Worm (Caenorhabditis elegans) whole organism, young adult: Measurements from ENCODE around the gene C46F11.4.
A peak's percentile ranks its signal among the peaks of the same experiment; 100 is the strongest.

Source experiments
- B0019.2 ChIP-seq: fragments of 200-800 bp; sonication (Bioruptor generic); conservative IDR thresholded peaks from 2 replicates; pipeline ENCODE4 v1.3.6; 2022; ENCODE audit warnings: missing genetic modification reagents, missing genetic modification characterization, missing compliant biosample characterization
- B0035.1 ChIP-seq: sonication (generic microtip); optimal IDR thresholded peaks from 2 replicates; lab custom pipeline; 2016; ENCODE audit warnings: missing genetic modification characterization, mild to moderate bottlenecking, missing compliant biosample characterization, missing genotype, missing genetic modification reagents
- B0261.1 ChIP-seq: sonication (generic microtip); optimal IDR thresholded peaks from 2 replicates; lab custom pipeline; 2016; ENCODE audit warnings: mild to moderate bottlenecking, missing genetic modification characterization, moderate library complexity, missing compliant biosample characterization
- F49E8.2 ChIP-seq: sonication (generic microtip); optimal IDR thresholded peaks from 3 replicates; lab custom pipeline; 2017; ENCODE audit warnings: missing genetic modification characterization, mild to moderate bottlenecking, missing compliant biosample characterization, antibody characterized with exemption, moderate library complexity; ENCODE audit not compliant: insufficient read depth
- F57C9.4 ChIP-seq: sonication (generic microtip); optimal IDR thresholded peaks from 2 replicates; lab custom pipeline; 2017; ENCODE audit warnings: mild to moderate bottlenecking, missing genetic modification characterization, missing compliant biosample characterization
- K11D2.4 ChIP-seq: fragments of 200-800 bp; sonication (Bioruptor generic); IDR thresholded peaks from 2 replicates; pipeline ENCODE4 v1.3.6; 2022; ENCODE audit warnings: missing genetic modification reagents, missing genetic modification characterization, missing compliant biosample characterization
- T07F8.4 ChIP-seq: sonication (generic microtip); optimal IDR thresholded peaks from 2 replicates; lab custom pipeline; 2016; ENCODE audit warnings: mild to moderate bottlenecking, missing genetic modification characterization, moderate library complexity, missing compliant biosample characterization
- T26A5.8 ChIP-seq: sonication (generic microtip); optimal IDR thresholded peaks from 2 replicates; lab custom pipeline; 2016; ENCODE audit warnings: missing genetic modification characterization, missing compliant biosample characterization
- Y53F4B.3 ChIP-seq: fragments of 200-800 bp; sonication (Bioruptor generic); IDR thresholded peaks from 2 replicates; pipeline ENCODE4 v1.3.6; 2022; ENCODE audit warnings: missing genetic modification reagents, missing genetic modification characterization, missing compliant biosample characterization
- Y53G8AR.9 ChIP-seq: fragments of 200-800 bp; sonication (Bioruptor generic); conservative IDR thresholded peaks from 2 replicates; pipeline ENCODE4 v1.3.6; 2022; ENCODE audit warnings: missing genetic modification reagents, missing genetic modification characterization, missing compliant biosample characterization
- Y56A3A.18 ChIP-seq: fragments of 200-800 bp; sonication (Bioruptor generic); IDR thresholded peaks from 2 replicates; pipeline ENCODE4 v1.3.6; 2022; ENCODE audit warnings: missing genetic modification reagents, missing genetic modification characterization, missing compliant biosample characterization
- Y79H2A.3 ChIP-seq: fragments of 200-800 bp; sonication (Bioruptor generic); conservative IDR thresholded peaks from 2 replicates; pipeline ENCODE4 v1.3.6; 2022; ENCODE audit warnings: missing genetic modification reagents, missing genetic modification characterization, missing compliant biosample characterization
- ZK185.1 ChIP-seq: sonication (generic microtip); optimal IDR thresholded peaks from 2 replicates; lab custom pipeline; 2016; ENCODE audit warnings: mild to moderate bottlenecking, missing genetic modification characterization, missing compliant biosample characterization; ENCODE audit not compliant: poor library complexity, severe bottlenecking
- attf-5 ChIP-seq: fragments of 200-800 bp; sonication (Bioruptor generic); optimal IDR thresholded peaks from 2 replicates; lab custom pipeline; 2018; ENCODE audit warnings: mild to moderate bottlenecking, missing genetic modification characterization, missing compliant biosample characterization
- ccch-3 ChIP-seq: fragments of 200-800 bp; sonication (Bioruptor generic); optimal IDR thresholded peaks from 2 replicates; lab custom pipeline; 2018; ENCODE audit warnings: mild to moderate bottlenecking, missing genetic modification characterization, missing compliant biosample characterization
- cebp-1 ChIP-seq, 2 experiments: fragments of 200-800 bp in 1 of 2; sonication (Bioruptor generic) in 1 of 2; sonication (generic microtip) in 1 of 2; IDR thresholded peaks in 1 of 2; optimal IDR thresholded peaks in 1 of 2; 2 replicates each; pipeline versions ENCODE4 v1.3.6 to Lab custom; 2017 to 2022; ENCODE audit warnings: missing compliant biosample characterization in 2 of 2, missing genetic modification characterization in 2 of 2, mild to moderate bottlenecking in 1 of 2, missing genetic modification reagents in 1 of 2, moderate library complexity in 1 of 2
- cebp-2 ChIP-seq: fragments of 200-800 bp; sonication (Bioruptor generic); IDR thresholded peaks from 2 replicates; pipeline ENCODE4 v1.3.6; 2022; ENCODE audit warnings: missing genetic modification characterization, missing compliant biosample characterization
- ceh-40 ChIP-seq: fragments of 200-800 bp; sonication (Bioruptor generic); IDR thresholded peaks from 2 replicates; pipeline ENCODE4 v1.3.6; 2022; ENCODE audit warnings: missing genetic modification characterization, missing compliant biosample characterization
- ceh-58 ChIP-seq: fragments of 200-800 bp; sonication (Bioruptor generic); IDR thresholded peaks from 2 replicates; pipeline ENCODE4 v1.3.6; 2022; ENCODE audit warnings: missing genetic modification characterization, missing compliant biosample characterization
- ceh-91 ChIP-seq: fragments of 200-800 bp; sonication (Bioruptor generic); IDR thresholded peaks from 2 replicates; pipeline ENCODE4 v1.3.6; 2022; ENCODE audit warnings: missing genetic modification reagents, missing genetic modification characterization, missing compliant biosample characterization
- chd-7 ChIP-seq: sonication (generic microtip); optimal IDR thresholded peaks from 2 replicates; lab custom pipeline; 2016; ENCODE audit warnings: mild to moderate bottlenecking, missing genetic modification characterization, moderate library complexity, missing compliant biosample characterization
- die-1 ChIP-seq: sonication (generic microtip); optimal IDR thresholded peaks from 2 replicates; lab custom pipeline; 2016; ENCODE audit warnings: missing genotype, mild to moderate bottlenecking, missing genetic modification characterization, missing compliant biosample characterization
- dpl-1 ChIP-seq: fragments of 150-350 bp; optimal IDR thresholded peaks from 2 replicates; lab custom pipeline; 2014; ENCODE audit warnings: missing biosample characterization, missing genetic modification reagents, missing genetic modification characterization
- egrh-3 ChIP-seq: fragments of 200-800 bp; sonication (Bioruptor generic); IDR thresholded peaks from 2 replicates; pipeline ENCODE4 v1.3.6; 2022; ENCODE audit warnings: missing genetic modification reagents, missing genetic modification characterization, missing compliant biosample characterization
- ekl-4 ChIP-seq: fragments of 200-800 bp; sonication (Bioruptor generic); IDR thresholded peaks from 2 replicates; pipeline ENCODE4 v1.3.6; 2022; ENCODE audit warnings: missing genetic modification reagents, missing genetic modification characterization, missing compliant biosample characterization
- fkh-3 ChIP-seq: sonication (generic microtip); optimal IDR thresholded peaks from 2 replicates; lab custom pipeline; 2016; ENCODE audit warnings: mild to moderate bottlenecking, missing genetic modification characterization, missing compliant biosample characterization
- him-1 ChIP-seq: sonication (generic microtip); optimal IDR thresholded peaks from 2 replicates; lab custom pipeline; 2016; ENCODE audit warnings: missing genotype, missing genetic modification reagents, missing genetic modification characterization, missing compliant biosample characterization
- hlh-26 ChIP-seq: fragments of 200-800 bp; sonication (Bioruptor generic); conservative IDR thresholded peaks from 2 replicates; pipeline ENCODE4 v1.3.6; 2022; ENCODE audit warnings: missing genetic modification reagents, missing genetic modification characterization, missing compliant biosample characterization
- hsf-1 ChIP-seq: fragments of 200-800 bp; sonication (Bioruptor generic); IDR thresholded peaks from 2 replicates; pipeline ENCODE4 v1.3.6; 2022; ENCODE audit warnings: missing genetic modification reagents, missing genetic modification characterization, missing compliant biosample characterization
- let-607 ChIP-seq, 2 experiments: fragments of 200-800 bp in 1 of 2; sonication (Bioruptor generic) in 1 of 2; sonication (generic microtip) in 1 of 2; optimal IDR thresholded peaks; 2 replicates each; lab custom pipeline; 2016 to 2018; ENCODE audit warnings: mild to moderate bottlenecking in 2 of 2, missing compliant biosample characterization in 2 of 2, missing genetic modification characterization in 2 of 2, moderate library complexity in 2 of 2, missing genotype in 1 of 2
- lin-35 ChIP-seq, 3 experiments: fragments of 150-350 bp in 2 of 3; sonication (generic microtip) in 1 of 3; optimal IDR thresholded peaks; 2 replicates each; lab custom pipeline; 2014 to 2018; ENCODE audit warnings: missing biosample characterization in 3 of 3, missing genetic modification characterization in 3 of 3, missing genetic modification reagents in 3 of 3
- lin-54 ChIP-seq: fragments of 200-800 bp; sonication (Bioruptor generic); optimal IDR thresholded peaks from 2 replicates; lab custom pipeline; 2018; ENCODE audit warnings: mild to moderate bottlenecking, missing genetic modification characterization, missing compliant biosample characterization
- lir-1 ChIP-seq: fragments of 200-800 bp; sonication (Bioruptor generic); conservative IDR thresholded peaks from 2 replicates; pipeline ENCODE4 v1.3.6; 2022; ENCODE audit warnings: missing genetic modification reagents, missing genetic modification characterization, missing compliant biosample characterization
- madf-10 ChIP-seq: sonication (generic microtip); optimal IDR thresholded peaks from 2 replicates; lab custom pipeline; 2016; ENCODE audit warnings: mild to moderate bottlenecking, missing genetic modification characterization, missing compliant biosample characterization
- madf-6 ChIP-seq: fragments of 200-800 bp; sonication (Bioruptor generic); IDR thresholded peaks from 2 replicates; pipeline ENCODE4 v1.3.6; 2022; ENCODE audit warnings: missing genetic modification reagents, missing genetic modification characterization, missing compliant biosample characterization
- nfya-1 ChIP-seq: sonication (generic microtip); optimal IDR thresholded peaks from 2 replicates; lab custom pipeline; 2017; ENCODE audit warnings: antibody characterized with exemption, missing compliant biosample characterization, missing genetic modification characterization, borderline replicate concordance; ENCODE audit not compliant: insufficient read depth
- nfya-2 ChIP-seq: fragments of 200-800 bp; sonication (Bioruptor generic); IDR thresholded peaks from 2 replicates; pipeline ENCODE4 v1.3.6; 2022; ENCODE audit warnings: missing genetic modification reagents, missing genetic modification characterization, missing compliant biosample characterization
- nfyb-1 ChIP-seq: fragments of 200-800 bp; sonication (Bioruptor generic); IDR thresholded peaks from 2 replicates; pipeline ENCODE4 v1.3.6; 2022; ENCODE audit warnings: missing genetic modification reagents, missing genetic modification characterization, missing compliant biosample characterization
- rpc-1 ChIP-seq, 2 experiments: fragments of 150-350 bp in 1 of 2; sonication (generic microtip) in 1 of 2; optimal IDR thresholded peaks; 2 replicates each; lab custom pipeline; 2014 to 2018; ENCODE audit warnings: missing biosample characterization in 1 of 2, missing genetic modification characterization in 1 of 2, missing genetic modification reagents in 1 of 2, missing genotype in 1 of 2
- sdz-38 ChIP-seq: sonication (generic microtip); optimal IDR thresholded peaks from 2 replicates; lab custom pipeline; 2016; ENCODE audit warnings: missing genotype, missing genetic modification characterization, missing compliant biosample characterization
- snpc-1.3 ChIP-seq: sonication (generic microtip); optimal IDR thresholded peaks from 2 replicates; lab custom pipeline; 2017; ENCODE audit warnings: missing genetic modification characterization, mild to moderate bottlenecking, missing compliant biosample characterization, antibody characterized with exemption, moderate library complexity, missing genotype, missing genetic modification reagents; ENCODE audit not compliant: insufficient read depth
- snpc-4 ChIP-seq, 5 experiments: fragments of 150-350 bp in 1 of 5; sonication (generic microtip) in 4 of 5; optimal IDR thresholded peaks; 2 replicates each; lab custom pipeline; 2014 to 2018; ENCODE audit warnings: missing genetic modification characterization in 5 of 5, missing biosample characterization in 3 of 5, antibody characterized with exemption in 2 of 5, mild to moderate bottlenecking in 2 of 5, missing compliant biosample characterization in 2 of 5, missing genotype in 2 of 5, moderate library complexity in 2 of 5, missing genetic modification reagents in 1 of 5
- unc-130 ChIP-seq: sonication (generic microtip); optimal IDR thresholded peaks from 2 replicates; lab custom pipeline; 2016; ENCODE audit warnings: missing genetic modification reagents, missing genetic modification characterization, missing compliant biosample characterization
- unc-62 ChIP-seq: fragments of 150-350 bp; optimal IDR thresholded peaks from 2 replicates; lab custom pipeline; 2014; ENCODE audit warnings: missing biosample characterization, missing genetic modification reagents, missing genetic modification characterization
- ztf-18 ChIP-seq: sonication (generic microtip); optimal IDR thresholded peaks from 2 replicates; lab custom pipeline; 2016; ENCODE audit warnings: missing genotype, mild to moderate bottlenecking, missing genetic modification characterization, missing compliant biosample characterization
- ztf-26 ChIP-seq: sonication (generic microtip); optimal IDR thresholded peaks from 2 replicates; lab custom pipeline; 2017; ENCODE audit warnings: missing genetic modification characterization, missing compliant biosample characterization
- ztf-6 ChIP-seq: fragments of 200-800 bp; sonication (Bioruptor generic); IDR thresholded peaks from 2 replicates; pipeline ENCODE4 v1.3.6; 2022; ENCODE audit warnings: missing genetic modification reagents, missing genetic modification characterization, missing compliant biosample characterization

Gene C46F11.4

ce11 chrIII:3664224-3664623, at the start of gene C46F11.4:
C46F11.4 (minus strand) TSS chrIII:3664304.
- TF ChIP-seq ceh-91 (GFP tag; lab: Robert Waterston, UW): no peak
- TF ChIP-seq attf-5 (GFP tag; lab: Kevin White, UChicago): peak; percentile 26
- no peak for TF ChIP-seq cebp-2 (GFP tag; lab: Robert Waterston, UW)
- TF ChIP-seq ztf-6 (GFP tag; lab: Robert Waterston, UW): no peak
- TF ChIP-seq ZK185.1 (tag; lab: Kevin White, UChicago): peak; percentile 38
- no peak for TF ChIP-seq ccch-3 (GFP tag; lab: Kevin White, UChicago)
- TF ChIP-seq snpc-4 (GFP tag; optimal IDR thresholded peaks at IDR 0.05; lab: Kevin White, UChicago): no peak
- TF ChIP-seq snpc-4 (tag; optimal IDR thresholded peaks at IDR 0.05; lab: Kevin White, UChicago): no peak
- TF ChIP-seq ztf-26 (tag; lab: Kevin White, UChicago): no peak
- peak; percentile 32 for TF ChIP-seq F49E8.2 (tag; lab: Kevin White, UChicago)
- no peak for TF ChIP-seq dpl-1 (GFP tag; lab: Kevin White, UChicago)
- no peak for TF ChIP-seq ceh-58 (GFP tag; lab: Robert Waterston, UW)
- peak; percentile 32; the same call in 1 of the 2 replicates for TF ChIP-seq cebp-1 (GFP tag; IDR thresholded peaks at IDR 0.05; lab: Robert Waterston, UW)
- peak; percentile 87 for TF ChIP-seq cebp-1 (tag; optimal IDR thresholded peaks at IDR 0.05; lab: Kevin White, UChicago)
- TF ChIP-seq hsf-1: no peak
- TF ChIP-seq F57C9.4 (tag; lab: Kevin White, UChicago): no peak
- no peak for TF ChIP-seq ekl-4
- peak; percentile 61 for TF ChIP-seq madf-6 (GFP tag; lab: Robert Waterston, UW)
- 0 out of 2 replicates have a peak, but pooled peaks have one; percentile 34 for TF ChIP-seq nfyb-1 (GFP tag; lab: Robert Waterston, UW)
- TF ChIP-seq Y53G8AR.9: 0 out of 2 replicates have a peak, but pooled peaks have one; percentile 28
- TF ChIP-seq madf-10 (tag; lab: Kevin White, UChicago): peak; percentile 6
- no peak for TF ChIP-seq Y79H2A.3 (GFP tag; lab: Robert Waterston, UW)
- no peak for TF ChIP-seq B0019.2 (GFP tag; lab: Robert Waterston, UW)
- TF ChIP-seq fkh-3 (tag; lab: Kevin White, UChicago): no peak
- TF ChIP-seq B0261.1: no peak
- TF ChIP-seq egrh-3 (GFP tag; lab: Robert Waterston, UW): no peak
- no peak for TF ChIP-seq T26A5.8 (tag; lab: Kevin White, UChicago)
- TF ChIP-seq lin-35 (GFP tag; optimal IDR thresholded peaks at IDR 0.05; lab: Kevin White, UChicago): peak in 1 of 3 experiments; percentile 39
- TF ChIP-seq B0035.1: no peak
- TF ChIP-seq rpc-1 (optimal IDR thresholded peaks at IDR 0.05; lab: Kevin White, UChicago): peak; percentile 46
- TF ChIP-seq rpc-1 (tag; optimal IDR thresholded peaks at IDR 0.05; lab: Kevin White, UChicago): no peak
- peak; percentile 66 for TF ChIP-seq him-1
- TF ChIP-seq nfya-1 (tag; lab: Kevin White, UChicago): no peak
- peak; percentile 28 for TF ChIP-seq lin-54 (GFP tag; lab: Kevin White, UChicago)
- TF ChIP-seq unc-62 (GFP tag; lab: Kevin White, UChicago): no peak
- no peak for TF ChIP-seq Y53F4B.3 (GFP tag; lab: Robert Waterston, UW)
- no peak for TF ChIP-seq hlh-26 (GFP tag; lab: Robert Waterston, UW)
- no peak for TF ChIP-seq Y56A3A.18 (GFP tag; lab: Robert Waterston, UW)
- peak; percentile 10 for TF ChIP-seq snpc-1.3 (tag; lab: Kevin White, UChicago)

ce11 chrIII:3713163-3713562, 49.1 kb upstream of the C46F11.4 start, which contains the start of gene nrde-1:
nrde-1 (plus strand) TSS chrIII:3713463.
- no peak for TF ChIP-seq chd-7
- TF ChIP-seq unc-130 (GFP tag; lab: Kevin White, UChicago): no peak
- TF ChIP-seq unc-62 (GFP tag; lab: Kevin White, UChicago): no peak
- TF ChIP-seq B0019.2 (GFP tag; lab: Robert Waterston, UW): no peak
- TF ChIP-seq die-1: no peak
- no peak for TF ChIP-seq sdz-38
- no peak for TF ChIP-seq ceh-40 (GFP tag; lab: Robert Waterston, UW)
- TF ChIP-seq T07F8.4 (tag; lab: Kevin White, UChicago): no peak
- TF ChIP-seq lir-1 (GFP tag; lab: Robert Waterston, UW): no peak
- no peak for TF ChIP-seq ztf-18 (tag; lab: Kevin White, UChicago)
- no peak for TF ChIP-seq let-607 (tag; optimal IDR thresholded peaks at IDR 0.05; lab: Kevin White, UChicago)
- TF ChIP-seq K11D2.4 (GFP tag; lab: Robert Waterston, UW): no peak
- no peak for TF ChIP-seq nfya-2 (GFP tag; lab: Robert Waterston, UW)
